Fruit fly (Drosophila melanogaster): Measurements from ENCODE around the gene CG3792.
A peak's percentile ranks its signal among the peaks of the same experiment; 100 is the strongest.

Gene CG3792

dm6 chr2L:4999389-5000032 lies 22.4 kb downstream of the CG3792 start (continued):
- TF ChIP-seq CG10462 (GFP tag; optimal IDR thresholded peaks at IDR 0.05) (peak; percentile 14), az2 (GFP tag; optimal IDR thresholded peaks at IDR 0.05) (peak; percentile 47), Camta (GFP tag; optimal IDR thresholded peaks at IDR 0.05) (peak; percentile 30), CG2199 (GFP tag; IDR thresholded peaks at IDR 0.05) (no peak; the same call in 2 of the 3 replicates), amos (GFP tag; IDR thresholded peaks at IDR 0.05; ENCODE audit: partially characterized antibody) (no peak), CG4707 (GFP tag; optimal IDR thresholded peaks at IDR 0.05) (peak; percentile 56), CG7357 (GFP tag; IDR thresholded peaks at IDR 0.05) (peak; percentile 55; the same call in 1 of the 3 replicates), sima (GFP tag; optimal IDR thresholded peaks at IDR 0.05) (peak; percentile 40), Pdp1 (GFP tag; optimal IDR thresholded peaks at IDR 0.05) (peak; percentile 69 to 89), fd3F (GFP tag; optimal IDR thresholded peaks at IDR 0.05) (peak; percentile 58), Aef1 (GFP tag; IDR thresholded peaks at IDR 0.05) (peak; percentile 72), CG11723 (GFP tag; optimal IDR thresholded peaks at IDR 0.05) (peak; percentile 39), gro (GFP tag; optimal IDR thresholded peaks at IDR 0.05) (peak; percentile 21), repo (GFP tag; optimal IDR thresholded peaks at IDR 0.05) (peak; percentile 35), CG8359 (GFP tag; optimal IDR thresholded peaks at IDR 0.05; ENCODE audit: borderline replicate concordance) (peak; percentile 29), CG10543 (GFP tag; optimal IDR thresholded peaks at IDR 0.05) (no peak), CG4404 (GFP tag; IDR thresholded peaks at IDR 0.05) (peak; percentile 78), E2f1 (GFP tag; IDR thresholded peaks at IDR 0.05) (peak; percentile 60), Jarid2 (GFP tag; optimal IDR thresholded peaks at IDR 0.05) (no peak), Mes4 (GFP tag; optimal IDR thresholded peaks at IDR 0.05) (peak; percentile 56), h (optimal IDR thresholded peaks at IDR 0.05) (no peak), CG10431 (GFP tag; optimal IDR thresholded peaks at IDR 0.05) (peak; percentile 17), lmd (GFP tag; IDR thresholded peaks at IDR 0.05) (peak; percentile 82), Ravus (GFP tag; IDR thresholded peaks at IDR 0.05) (no peak; the same call in 1 of the 2 replicates), CG7987 (GFP tag; optimal IDR thresholded peaks at IDR 0.05) (no peak), Eip74EF (GFP tag; optimal IDR thresholded peaks at IDR 0.05) (no peak), CG34422 (GFP tag; IDR thresholded peaks at IDR 0.05) (peak; percentile 74; the same call in 2 of the 3 replicates), nerfin-2 (GFP tag; IDR thresholded peaks at IDR 0.05; ENCODE audit: partially characterized antibody) (no peak), CG1233 (GFP tag; optimal IDR thresholded peaks at IDR 0.05) (peak; percentile 16), Lpt (GFP tag; optimal IDR thresholded peaks at IDR 0.05) (no peak), CG13424 (tag; optimal IDR thresholded peaks at IDR 0.05) (peak; percentile 64), crol (GFP tag; IDR thresholded peaks at IDR 0.05) (no peak), Xbp1 (GFP tag; optimal IDR thresholded peaks at IDR 0.05) (peak; percentile 75), Hsf (GFP tag; optimal IDR thresholded peaks at IDR 0.05) (peak; percentile 68), Bteb2 (GFP tag; optimal IDR thresholded peaks at IDR 0.05) (peak; percentile 54), Ssrp (tag; optimal IDR thresholded peaks at IDR 0.05) (peak; percentile 40), Doc3 (GFP tag; IDR thresholded peaks at IDR 0.05; ENCODE audit: partially characterized antibody) (no peak), CG30020 (tag; optimal IDR thresholded peaks at IDR 0.05) (no peak), CG11085 (GFP tag; IDR thresholded peaks at IDR 0.05) (no peak), bab2 (GFP tag; optimal IDR thresholded peaks at IDR 0.05) (peak; percentile 50), z (GFP tag; IDR thresholded peaks at IDR 0.05) (no peak), gsb-n (tag; optimal IDR thresholded peaks at IDR 0.05) (peak; percentile 56), CG11504 (tag; optimal IDR thresholded peaks at IDR 0.05) (peak; percentile 78), CG3163 (GFP tag; optimal IDR thresholded peaks at IDR 0.05) (no peak), org-1 (GFP tag; optimal IDR thresholded peaks at IDR 0.05) (peak; percentile 14), jing (GFP tag; optimal IDR thresholded peaks at IDR 0.05) (peak; percentile 25), CG12769 (tag; optimal IDR thresholded peaks at IDR 0.05) (peak; percentile 76), Deaf1 (tag; optimal IDR thresholded peaks at IDR 0.05) (peak; percentile 41), Bdp1 (GFP tag; optimal IDR thresholded peaks at IDR 0.05) (peak; percentile 47), CG13296 (GFP tag; optimal IDR thresholded peaks at IDR 0.05) (peak; percentile 36)
